Worm (Caenorhabditis elegans): ENCODE measurements around the gene twk-48.

The twk-48 gene

DNA sequence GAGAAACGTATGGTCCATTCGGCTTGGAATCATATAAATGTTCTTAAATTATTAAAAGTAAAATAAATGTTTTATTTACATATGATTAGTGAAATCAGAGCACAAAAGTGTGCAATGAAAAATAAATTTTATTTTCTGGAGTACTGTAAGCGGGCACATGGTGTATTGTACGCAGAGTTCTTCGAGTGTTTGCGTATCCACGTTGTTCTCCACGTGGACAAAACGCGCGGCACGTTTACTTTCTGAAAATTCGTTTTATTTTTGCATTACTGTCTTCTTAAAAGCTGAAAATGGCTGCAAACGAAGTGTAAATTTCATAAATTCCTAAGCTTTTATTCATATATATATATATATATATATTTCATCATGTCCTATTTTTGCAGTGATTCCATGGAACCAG, 28.0 kb upstream of the twk-48 start:
- TF ChIP-seq tag-97 (GFP tag; IDR thresholded peaks at IDR 0.05) (no peak), F49E8.2 (tag; optimal IDR thresholded peaks at IDR 0.05; ENCODE audit: borderline replicate concordance) (no peak), unc-130 (GFP tag; optimal IDR thresholded peaks at IDR 0.05) (peak; percentile 2), lin-38 (GFP tag; IDR thresholded peaks at IDR 0.05) (peak; percentile 42)

DNA sequence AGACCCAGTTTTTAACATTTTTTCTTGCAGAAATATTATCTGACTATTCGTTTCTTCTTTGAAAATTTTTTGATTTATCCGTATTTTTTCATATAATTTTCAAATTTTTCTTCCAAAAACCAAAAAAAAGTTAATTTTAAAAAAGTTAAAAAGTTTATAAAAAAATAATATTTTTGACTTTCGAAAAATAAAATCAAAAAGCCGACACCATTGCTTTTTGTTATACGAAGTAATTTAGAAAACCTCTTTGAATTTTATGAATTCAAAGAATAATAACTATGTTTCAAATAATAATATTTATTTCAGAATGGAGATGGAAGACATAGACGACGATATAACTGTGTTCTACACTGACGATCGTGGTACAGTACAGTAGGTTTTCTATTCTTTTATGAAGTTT, 25.6 kb upstream of the twk-48 start, which contains the start of gene K11H3.8:
K11H3.8 (plus strand) TSS at position 301 of the 400 bp plus-strand sequence.
- no peak for TF ChIP-seq lim-7 (GFP tag; IDR thresholded peaks at IDR 0.05)
- TF ChIP-seq dmd-8 (GFP tag; IDR thresholded peaks at IDR 0.05) = no peak
- TF ChIP-seq spr-3 (GFP tag; optimal IDR thresholded peaks at IDR 0.05) = no peak
- TF ChIP-seq nhr-76 (tag; optimal IDR thresholded peaks at IDR 0.05) = no peak
- no peak for TF ChIP-seq ZK546.5 (tag; optimal IDR thresholded peaks at IDR 0.05)
- TF ChIP-seq zag-1 (tag; optimal IDR thresholded peaks at IDR 0.05) = no peak
- no peak for TF ChIP-seq ceh-44 (GFP tag; IDR thresholded peaks at IDR 0.05)
- TF ChIP-seq rbr-2 (tag; optimal IDR thresholded peaks at IDR 0.05) = no peak
- no peak for TF ChIP-seq ces-1 (GFP tag; optimal IDR thresholded peaks at IDR 0.05)
- no peak for TF ChIP-seq attf-4 (tag; optimal IDR thresholded peaks at IDR 0.05)
- no peak for TF ChIP-seq ceh-62 (tag; optimal IDR thresholded peaks at IDR 0.05)
- no peak for TF ChIP-seq cey-2 (tag; optimal IDR thresholded peaks at IDR 0.05; ENCODE audit: borderline replicate concordance, insufficient read depth)
- TF ChIP-seq pha-4 (GFP tag; IDR thresholded peaks at IDR 0.05) = no peak
- no peak for TF ChIP-seq pha-4 (tag; optimal IDR thresholded peaks at IDR 0.05)
- TF ChIP-seq nhr-102 (tag; optimal IDR thresholded peaks at IDR 0.05) = no peak
- no peak for TF ChIP-seq mep-1 (tag; optimal IDR thresholded peaks at IDR 0.05)
- no peak for TF ChIP-seq snpc-4 (tag; optimal IDR thresholded peaks at IDR 0.05)

DNA sequence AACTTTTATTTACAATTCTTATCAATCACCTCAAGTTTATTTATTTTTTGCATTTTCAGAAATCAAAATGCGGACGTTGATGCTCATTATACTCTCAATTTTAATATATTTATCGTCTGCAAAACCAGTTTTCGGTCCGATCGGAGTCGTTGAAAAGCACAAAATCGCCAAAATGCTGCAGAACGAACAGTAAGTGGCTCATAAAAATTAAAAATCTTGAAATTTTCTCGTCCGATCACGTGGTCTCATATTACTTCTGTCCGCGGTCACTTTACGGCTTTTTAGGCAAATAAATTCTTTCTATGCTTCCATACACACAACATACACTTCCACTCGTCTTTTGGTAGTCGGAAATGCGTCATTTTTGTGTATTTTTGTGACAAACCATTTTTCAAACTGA, 16.8 kb upstream of the twk-48 start, which contains the start of gene K11H3.5:
K11H3.5 (plus strand) TSS at position 54 of the 400 bp plus-strand sequence.
- TF ChIP-seq nhr-77 (tag; optimal IDR thresholded peaks at IDR 0.05) (no peak), nhr-28 (tag; optimal IDR thresholded peaks at IDR 0.05) (peak; percentile 35), F10B5.3 (tag; optimal IDR thresholded peaks at IDR 0.05) (no peak), aha-1 (tag) (peak; percentile 68), ZK546.5 (tag; optimal IDR thresholded peaks at IDR 0.05) (no peak), nhr-42 (GFP tag; IDR thresholded peaks at IDR 0.05) (no peak), ctbp-1 (GFP tag; IDR thresholded peaks at IDR 0.05) (no peak), daf-16 (GFP tag; optimal IDR thresholded peaks at IDR 0.05) (no peak), daf-16 (tag; optimal IDR thresholded peaks at IDR 0.05) (peak; percentile 2), egl-27 (tag; optimal IDR thresholded peaks at IDR 0.05) (no peak)

ce11 chrIII:9846093-9846492, 14.4 kb upstream of the twk-48 start, which contains the start of gene K11H3.2:
Gene K11H3.2, plus strand, starts transcription at chrIII:9846393.
- no peak for TF ChIP-seq zfp-3 (GFP tag; conservative IDR thresholded peaks at IDR 0.05)
- no peak for TF ChIP-seq unc-62 (GFP tag; optimal IDR thresholded peaks at IDR 0.05 in 1 of 2)
- no peak for TF ChIP-seq unc-62 (tag; optimal IDR thresholded peaks at IDR 0.05)
- TF ChIP-seq attf-4 (tag; optimal IDR thresholded peaks at IDR 0.05) = no peak
- TF ChIP-seq Y105C5A.15 (GFP tag; IDR thresholded peaks at IDR 0.05) = no peak
- TF ChIP-seq mxl-3 (GFP tag; optimal IDR thresholded peaks at IDR 0.05) = no peak
- TF ChIP-seq pha-4 (GFP tag; IDR thresholded peaks at IDR 0.05) = no peak
- no peak for TF ChIP-seq pha-4 (tag; optimal IDR thresholded peaks at IDR 0.05)
- no peak for TF ChIP-seq daf-19 (GFP tag; conservative IDR thresholded peaks at IDR 0.05)
- TF ChIP-seq saeg-2 (GFP tag; IDR thresholded peaks at IDR 0.05) = no peak
- TF ChIP-seq nhr-10 (tag; optimal IDR thresholded peaks at IDR 0.05) = no peak
- no peak for TF ChIP-seq zag-1 (tag; optimal IDR thresholded peaks at IDR 0.05)
- no peak for TF ChIP-seq mdl-1 (tag; optimal IDR thresholded peaks at IDR 0.05)
- TF ChIP-seq ztf-7 (tag; optimal IDR thresholded peaks at IDR 0.05) = no peak
- TF ChIP-seq nhr-6 (tag; optimal IDR thresholded peaks at IDR 0.05) = no peak

Measured in whole organism, L4 larva.